Worm (Caenorhabditis elegans) whole organism, late embryonic: Measurements from ENCODE around the gene D1086.10.

Experiments used
- C38D4.7 ChIP-seq: fragments of 200-800 bp; sonication (Bioruptor generic); optimal IDR thresholded peaks from 2 replicates; lab custom pipeline; 2018; ENCODE audit warnings: mild to moderate bottlenecking, missing genetic modification characterization, moderate library complexity, missing compliant biosample characterization
- K09A11.1 ChIP-seq: sonication (generic microtip); optimal IDR thresholded peaks from 2 replicates; lab custom pipeline; 2017; ENCODE audit warnings: antibody characterized with exemption, mild to moderate bottlenecking, missing genetic modification characterization, missing compliant biosample characterization; ENCODE audit not compliant: insufficient read depth
- T23F11.4 ChIP-seq: fragments of 200-800 bp; sonication (Bioruptor generic); optimal IDR thresholded peaks from 2 replicates; lab custom pipeline; 2018; ENCODE audit warnings: mild to moderate bottlenecking, missing genetic modification characterization, missing compliant biosample characterization
- ahr-1 ChIP-seq: sonication (generic microtip); optimal IDR thresholded peaks from 2 replicates; lab custom pipeline; 2016; ENCODE audit warnings: missing genetic modification characterization, missing compliant biosample characterization
- ama-1 ChIP-seq: fragments of 150-350 bp; optimal IDR thresholded peaks from 2 replicates; lab custom pipeline; 2014
- ceh-18 ChIP-seq: sonication (generic microtip); optimal IDR thresholded peaks from 2 replicates; lab custom pipeline; 2016; ENCODE audit warnings: missing genetic modification characterization, missing compliant biosample characterization
- ceh-22 ChIP-seq: sonication (generic microtip); optimal IDR thresholded peaks from 2 replicates; lab custom pipeline; 2017; ENCODE audit warnings: missing biosample characterization, missing genetic modification characterization
- ceh-24 ChIP-seq: sonication (generic microtip); optimal IDR thresholded peaks from 2 replicates; lab custom pipeline; 2016; ENCODE audit warnings: mild to moderate bottlenecking, missing genetic modification characterization, missing compliant biosample characterization
- ceh-45 ChIP-seq: fragments of 200-800 bp; sonication (Bioruptor generic); IDR thresholded peaks from 2 replicates; pipeline ENCODE4 v1.3.6; 2022; ENCODE audit warnings: missing genetic modification reagents, missing genetic modification characterization, missing compliant biosample characterization
- ceh-48 ChIP-seq: sonication (generic microtip); optimal IDR thresholded peaks from 2 replicates; lab custom pipeline; 2016; ENCODE audit warnings: missing genetic modification characterization, inconsistent platforms, missing compliant biosample characterization
- ceh-6 ChIP-seq: fragments of 200-800 bp; sonication (Bioruptor generic); optimal IDR thresholded peaks from 2 replicates; lab custom pipeline; 2018; ENCODE audit warnings: mild to moderate bottlenecking, missing genetic modification characterization, missing compliant biosample characterization
- dmd-4 ChIP-seq: sonication (generic microtip); optimal IDR thresholded peaks from 2 replicates; lab custom pipeline; 2016; ENCODE audit warnings: borderline replicate concordance, missing genetic modification characterization, missing compliant biosample characterization
- dve-1 ChIP-seq: sonication (generic microtip); optimal IDR thresholded peaks from 2 replicates; lab custom pipeline; 2017; ENCODE audit warnings: antibody characterized with exemption, mild to moderate bottlenecking, missing genetic modification characterization, missing compliant biosample characterization
- elt-4 ChIP-seq: sonication (generic microtip); optimal IDR thresholded peaks from 2 replicates; lab custom pipeline; 2016; ENCODE audit warnings: missing genetic modification characterization, missing compliant biosample characterization
- eyg-1 ChIP-seq: sonication (generic microtip); optimal IDR thresholded peaks from 2 replicates; lab custom pipeline; 2016; ENCODE audit warnings: missing genotype, missing genetic modification characterization, missing compliant biosample characterization
- fax-1 ChIP-seq: sonication (generic microtip); optimal IDR thresholded peaks from 2 replicates; lab custom pipeline; 2016; ENCODE audit warnings: missing genotype, missing genetic modification characterization, missing compliant biosample characterization
- fkh-6 ChIP-seq: sonication (generic microtip); optimal IDR thresholded peaks from 2 replicates; lab custom pipeline; 2016; ENCODE audit warnings: missing genetic modification characterization, missing compliant biosample characterization
- gmeb-2 ChIP-seq: sonication (generic microtip); optimal IDR thresholded peaks from 2 replicates; lab custom pipeline; 2016; ENCODE audit warnings: missing genetic modification characterization, inconsistent platforms, missing compliant biosample characterization
- hlh-15 ChIP-seq: sonication (generic microtip); optimal IDR thresholded peaks from 2 replicates; lab custom pipeline; 2016; ENCODE audit warnings: missing genetic modification characterization, missing compliant biosample characterization
- hlh-30 ChIP-seq: sonication (generic microtip); optimal IDR thresholded peaks from 2 replicates; lab custom pipeline; 2017; ENCODE audit warnings: antibody characterized with exemption, missing genetic modification characterization, missing compliant biosample characterization; ENCODE audit not compliant: insufficient read depth
- hlh-6 ChIP-seq: sonication (generic microtip); optimal IDR thresholded peaks from 2 replicates; lab custom pipeline; 2016; ENCODE audit warnings: missing genotype, missing genetic modification characterization, missing compliant biosample characterization
- hlh-8 ChIP-seq: sonication (generic microtip); optimal IDR thresholded peaks from 2 replicates; lab custom pipeline; 2016; ENCODE audit warnings: missing genotype, missing genetic modification characterization, missing compliant biosample characterization
- lim-6 ChIP-seq: sonication (generic microtip); optimal IDR thresholded peaks from 2 replicates; lab custom pipeline; 2016; ENCODE audit warnings: missing genetic modification characterization, missing compliant biosample characterization
- mec-3 ChIP-seq: sonication (generic microtip); optimal IDR thresholded peaks from 2 replicates; lab custom pipeline; 2016; ENCODE audit warnings: borderline replicate concordance, missing genetic modification characterization, missing compliant biosample characterization
- npax-4 ChIP-seq: sonication (generic microtip); optimal IDR thresholded peaks from 2 replicates; lab custom pipeline; 2016; ENCODE audit warnings: missing genetic modification characterization, missing compliant biosample characterization
- pat-9 ChIP-seq: fragments of 200-800 bp; sonication (Bioruptor generic); optimal IDR thresholded peaks from 2 replicates; lab custom pipeline; 2018; ENCODE audit warnings: mild to moderate bottlenecking, missing genetic modification characterization, moderate library complexity, missing compliant biosample characterization
- pax-1 ChIP-seq: fragments of 150-350 bp; optimal IDR thresholded peaks from 2 replicates; lab custom pipeline; 2014; ENCODE audit warnings: missing biosample characterization, missing genetic modification characterization
- pha-2 ChIP-seq: sonication (generic microtip); optimal IDR thresholded peaks from 2 replicates; lab custom pipeline; 2017; ENCODE audit warnings: mild to moderate bottlenecking, missing genetic modification characterization, missing compliant biosample characterization
- rnt-1 ChIP-seq: sonication (generic microtip); optimal IDR thresholded peaks from 2 replicates; lab custom pipeline; 2016; ENCODE audit warnings: missing genetic modification characterization, missing compliant biosample characterization
- sdc-2 ChIP-seq: sonication (generic microtip); optimal IDR thresholded peaks from 2 replicates; lab custom pipeline; 2016; ENCODE audit warnings: missing genotype, missing genetic modification characterization, missing compliant biosample characterization
- sox-2 ChIP-seq: fragments of 200-800 bp; sonication (Bioruptor generic); IDR thresholded peaks from 2 replicates; pipeline ENCODE4 v1.3.6; 2022; ENCODE audit warnings: missing genetic modification reagents, missing genetic modification characterization, missing compliant biosample characterization
- sox-4 ChIP-seq: sonication (generic microtip); optimal IDR thresholded peaks from 2 replicates; lab custom pipeline; 2017; ENCODE audit warnings: mild to moderate bottlenecking, missing genetic modification characterization, inconsistent platforms, missing compliant biosample characterization
- tbx-2 ChIP-seq: sonication (generic microtip); optimal IDR thresholded peaks from 2 replicates; lab custom pipeline; 2016; ENCODE audit warnings: missing genetic modification characterization, missing compliant biosample characterization
- tbx-7 ChIP-seq: sonication (generic microtip); optimal IDR thresholded peaks from 2 replicates; lab custom pipeline; 2016; ENCODE audit warnings: missing genotype, missing genetic modification characterization, missing compliant biosample characterization
- unc-55 ChIP-seq: sonication (generic microtip); optimal IDR thresholded peaks from 2 replicates; lab custom pipeline; 2017; ENCODE audit warnings: missing biosample characterization, missing genetic modification reagents, missing genetic modification characterization
- zip-5 ChIP-seq: sonication (generic microtip); optimal IDR thresholded peaks from 2 replicates; lab custom pipeline; 2016; ENCODE audit warnings: missing genetic modification characterization, missing compliant biosample characterization

D1086.10 gene

ce11 chrV:14094546-14094945 is 12.0 kb downstream of the D1086.10 start:
- TF ChIP-seq C38D4.7 (GFP tag; lab: Kevin White, UChicago) (no peak), hlh-8 (no peak), fax-1 (tag; lab: Kevin White, UChicago) (no peak), gmeb-2 (tag; lab: Kevin White, UChicago) (no peak), pat-9 (tag; lab: Kevin White, UChicago) (no peak), ceh-18 (tag; lab: Kevin White, UChicago) (no peak), tbx-7 (tag; lab: Kevin White, UChicago) (no peak), pha-2 (no peak), hlh-30 (tag; lab: Kevin White, UChicago) (no peak), zip-5 (tag; lab: Kevin White, UChicago) (no peak), T23F11.4 (no peak), eyg-1 (no peak)
- TF ChIP-seq, all 69 proteins: peak for 0

ce11 chrV:14094953-14095352 is 12.4 kb downstream of the D1086.10 start:
- TF ChIP-seq npax-4 (tag; lab: Kevin White, UChicago) (no peak), unc-55 (GFP tag; lab: Kevin White, UChicago) (peak; percentile 9)

- TF ChIP-seq npax-4 (tag; lab: Kevin White, UChicago) (no peak), lim-6 (no peak), ahr-1 (tag; lab: Kevin White, UChicago) (no peak), dmd-4 (tag; lab: Kevin White, UChicago) (no peak), sdc-2 (no peak), fkh-6 (tag; lab: Kevin White, UChicago) (no peak), tbx-7 (tag; lab: Kevin White, UChicago) (no peak), mec-3 (tag; lab: Kevin White, UChicago) (no peak), sox-4 (tag; lab: Kevin White, UChicago) (no peak), ceh-48 (tag; lab: Kevin White, UChicago) (no peak), ceh-6 (GFP tag; lab: Kevin White, UChicago) (no peak), hlh-15 (tag; lab: Kevin White, UChicago) (no peak), ceh-18 (tag; lab: Kevin White, UChicago) (no peak), hlh-6 (tag; lab: Kevin White, UChicago) (no peak), ama-1 (lab: Kevin White, UChicago) (no peak)
Observed at ce11 chrV:14097358-14097757, 14.8 kb downstream of the D1086.10 start.

- no peak for TF ChIP-seq sox-2
- no peak for TF ChIP-seq ceh-18 (tag; lab: Kevin White, UChicago)
- no peak for TF ChIP-seq dve-1 (tag; lab: Kevin White, UChicago)
- TF ChIP-seq ceh-45 (GFP tag; lab: Robert Waterston, UW), result no peak
- TF ChIP-seq ceh-22 (tag; lab: Kevin White, UChicago), result no peak
- TF ChIP-seq ceh-24 (tag; lab: Kevin White, UChicago), result no peak
- no peak for TF ChIP-seq K09A11.1 (tag; lab: Kevin White, UChicago)
- TF ChIP-seq sox-4 (tag; lab: Kevin White, UChicago), result no peak
- TF ChIP-seq pax-1 (tag; lab: Kevin White, UChicago), result no peak
- TF ChIP-seq eyg-1, result no peak
- no peak for TF ChIP-seq ama-1 (lab: Kevin White, UChicago)
- TF ChIP-seq elt-4 (tag; lab: Kevin White, UChicago), result no peak
- TF ChIP-seq, all 69 proteins: peak for 0
Observed at ce11 chrV:14098519-14098918, 16.0 kb downstream of the D1086.10 start, which contains the start of the genes D1086.2 and D1086.1. TSS of gene D1086.2 (minus strand) at chrV:14098668. TSS of gene D1086.1 (plus strand) at chrV:14098858.

ce11 chrV:14100886-14101285 is 18.3 kb downstream of the D1086.10 start, which contains the start of gene D1086.12:
TSS of gene D1086.12 (plus strand) at chrV:14101186.
- no peak for TF ChIP-seq ceh-48 (tag; lab: Kevin White, UChicago)
- no peak for TF ChIP-seq tbx-2 (tag; lab: Kevin White, UChicago)
- TF ChIP-seq fkh-6 (tag; lab: Kevin White, UChicago), result no peak
- no peak for TF ChIP-seq rnt-1 (tag; lab: Kevin White, UChicago)
